Worm (Caenorhabditis elegans) whole organism, L2 larva: Measurements from ENCODE around the gene smf-1.

Experiments
- C34F6.9 ChIP-seq: fragments of 150-350 bp; optimal IDR thresholded peaks from 2 replicates; lab custom pipeline; 2014; ENCODE audit warnings: missing biosample characterization, missing genetic modification characterization
- F13H6.1 ChIP-seq: sonication (generic microtip); optimal IDR thresholded peaks from 2 replicates; lab custom pipeline; 2016; ENCODE audit warnings: missing genetic modification characterization, missing compliant biosample characterization
- R02D3.7 ChIP-seq: fragments of 150-350 bp; optimal IDR thresholded peaks from 2 replicates; lab custom pipeline; 2014; ENCODE audit warnings: missing biosample characterization, missing genetic modification characterization
- Y55F3AM.14 ChIP-seq: fragments of 200-800 bp; sonication (Bioruptor generic); optimal IDR thresholded peaks from 2 replicates; lab custom pipeline; 2018; ENCODE audit warnings: mild to moderate bottlenecking, missing genetic modification characterization, missing compliant biosample characterization
- ZK546.5 ChIP-seq: sonication (generic microtip); optimal IDR thresholded peaks from 2 replicates; lab custom pipeline; 2017; ENCODE audit warnings: missing biosample characterization, missing genetic modification characterization
- alr-1 ChIP-seq: fragments of 150-350 bp; optimal IDR thresholded peaks from 2 replicates; lab custom pipeline; 2014; ENCODE audit warnings: missing biosample characterization, missing genetic modification characterization
- aly-2 ChIP-seq: fragments of 150-350 bp; optimal IDR thresholded peaks from 2 replicates; lab custom pipeline; 2014; ENCODE audit warnings: missing biosample characterization, missing genetic modification characterization
- ama-1 ChIP-seq: fragments of 150-350 bp; optimal IDR thresholded peaks from 2 replicates; lab custom pipeline; 2018; ENCODE audit warnings: inconsistent platforms
- blmp-1 ChIP-seq: sonication (generic microtip); optimal IDR thresholded peaks from 2 replicates; lab custom pipeline; 2017; ENCODE audit warnings: missing genetic modification characterization, mild to moderate bottlenecking, missing compliant biosample characterization, antibody characterized with exemption, moderate library complexity; ENCODE audit not compliant: insufficient read depth
- ceh-16 ChIP-seq: fragments of 150-350 bp; optimal IDR thresholded peaks from 2 replicates; lab custom pipeline; 2014; ENCODE audit warnings: missing biosample characterization, missing genetic modification characterization
- ceh-82 ChIP-seq: fragments of 150-350 bp; optimal IDR thresholded peaks from 2 replicates; lab custom pipeline; 2014; ENCODE audit warnings: missing biosample characterization, missing genetic modification characterization
- crh-2 ChIP-seq: sonication (generic microtip); optimal IDR thresholded peaks from 2 replicates; lab custom pipeline; 2017; ENCODE audit warnings: missing biosample characterization, missing genetic modification characterization
- dmd-4 ChIP-seq: sonication (generic microtip); optimal IDR thresholded peaks from 2 replicates; lab custom pipeline; 2017; ENCODE audit warnings: missing biosample characterization, missing genetic modification characterization
- egl-27 ChIP-seq: sonication (generic microtip); optimal IDR thresholded peaks from 3 replicates; lab custom pipeline; 2017; ENCODE audit warnings: missing biosample characterization, missing genetic modification reagents, missing genetic modification characterization
- elt-1 ChIP-seq: fragments of 150-350 bp; optimal IDR thresholded peaks from 2 replicates; lab custom pipeline; 2014; ENCODE audit warnings: missing biosample characterization, missing genetic modification characterization
- elt-3 ChIP-seq: sonication (generic microtip); optimal IDR thresholded peaks from 2 replicates; lab custom pipeline; 2017; ENCODE audit warnings: missing biosample characterization, missing genetic modification characterization
- fos-1 ChIP-seq: fragments of 150-350 bp; optimal IDR thresholded peaks from 2 replicates; lab custom pipeline; 2014; ENCODE audit warnings: missing biosample characterization, missing genetic modification characterization
- gmeb-1 ChIP-seq: fragments of 150-350 bp; optimal IDR thresholded peaks from 2 replicates; lab custom pipeline; 2014; ENCODE audit warnings: missing biosample characterization, missing genetic modification characterization
- lin-11 ChIP-seq: fragments of 150-350 bp; sonication (generic microtip); optimal IDR thresholded peaks from 2 replicates; lab custom pipeline; 2014; ENCODE audit warnings: missing biosample characterization, missing genetic modification characterization, inconsistent platforms, mixed read lengths
- lin-13 ChIP-seq: fragments of 150-350 bp; optimal IDR thresholded peaks from 2 replicates; lab custom pipeline; 2014; ENCODE audit warnings: missing biosample characterization, missing genetic modification reagents, missing genetic modification characterization
- lin-39 ChIP-seq: fragments of 150-350 bp; optimal IDR thresholded peaks from 2 replicates; lab custom pipeline; 2014; ENCODE audit warnings: missing biosample characterization, missing genetic modification reagents, missing genetic modification characterization
- lsy-2 ChIP-seq, 2 experiments: fragments of 150-350 bp in 1 of 2; sonication (generic microtip) in 1 of 2; optimal IDR thresholded peaks; 2 replicates each; lab custom pipeline; 2014 to 2017; ENCODE audit warnings: missing biosample characterization in 2 of 2, missing genetic modification characterization in 2 of 2
- mab-5 ChIP-seq: fragments of 150-350 bp; optimal IDR thresholded peaks from 2 replicates; lab custom pipeline; 2014; ENCODE audit warnings: missing biosample characterization, missing genetic modification characterization
- mbf-1 ChIP-seq: sonication (generic microtip); optimal IDR thresholded peaks from 2 replicates; lab custom pipeline; 2017; ENCODE audit warnings: missing biosample characterization, missing genetic modification characterization
- mdl-1 ChIP-seq, 2 experiments: fragments of 150-350 bp in 1 of 2; sonication (generic microtip) in 1 of 2; optimal IDR thresholded peaks; 2 replicates each; lab custom pipeline; 2017; ENCODE audit warnings: missing biosample characterization in 2 of 2, missing genetic modification characterization in 2 of 2
- nhr-10 ChIP-seq: sonication (generic microtip); optimal IDR thresholded peaks from 2 replicates; lab custom pipeline; 2017; ENCODE audit warnings: missing biosample characterization, missing genetic modification characterization
- nhr-11 ChIP-seq: fragments of 150-350 bp; optimal IDR thresholded peaks from 2 replicates; lab custom pipeline; 2014; ENCODE audit warnings: missing biosample characterization, missing genetic modification characterization
- nhr-12 ChIP-seq: fragments of 150-350 bp; optimal IDR thresholded peaks from 2 replicates; lab custom pipeline; 2014; ENCODE audit warnings: missing biosample characterization, missing genetic modification characterization
- nhr-129 ChIP-seq: fragments of 150-350 bp; optimal IDR thresholded peaks from 2 replicates; lab custom pipeline; 2014; ENCODE audit warnings: missing biosample characterization, missing genetic modification characterization
- nhr-21 ChIP-seq: fragments of 150-350 bp; optimal IDR thresholded peaks from 2 replicates; lab custom pipeline; 2014; ENCODE audit warnings: missing biosample characterization, missing genetic modification characterization
- nhr-23 ChIP-seq: fragments of 150-350 bp; optimal IDR thresholded peaks from 2 replicates; lab custom pipeline; 2014; ENCODE audit warnings: missing biosample characterization, missing genetic modification reagents, missing genetic modification characterization
- nhr-237 ChIP-seq: fragments of 150-350 bp; optimal IDR thresholded peaks from 2 replicates; lab custom pipeline; 2014; ENCODE audit warnings: missing biosample characterization, missing genetic modification characterization
- nhr-25 ChIP-seq: fragments of 150-350 bp; sonication (generic microtip); optimal IDR thresholded peaks from 3 replicates; lab custom pipeline; 2014; ENCODE audit warnings: missing biosample characterization, missing genetic modification characterization
- nhr-6 ChIP-seq: fragments of 150-350 bp; optimal IDR thresholded peaks from 2 replicates; lab custom pipeline; 2014; ENCODE audit warnings: missing biosample characterization, missing genetic modification characterization
- nhr-77 ChIP-seq: fragments of 150-350 bp; optimal IDR thresholded peaks from 2 replicates; lab custom pipeline; 2014; ENCODE audit warnings: missing biosample characterization, missing genetic modification characterization
- peb-1 ChIP-seq: fragments of 150-350 bp; optimal IDR thresholded peaks from 2 replicates; lab custom pipeline; 2014; ENCODE audit warnings: missing biosample characterization, missing genetic modification characterization
- sem-4 ChIP-seq: fragments of 150-350 bp; optimal IDR thresholded peaks from 2 replicates; lab custom pipeline; 2014; ENCODE audit warnings: missing biosample characterization, missing genetic modification reagents, missing genetic modification characterization
- skn-1 ChIP-seq: sonication (generic microtip); optimal IDR thresholded peaks from 2 replicates; lab custom pipeline; 2017; ENCODE audit warnings: missing biosample characterization, missing genetic modification characterization
- sma-3 ChIP-seq: sonication (generic microtip); optimal IDR thresholded peaks from 2 replicates; lab custom pipeline; 2016; ENCODE audit warnings: missing genetic modification reagents, missing genetic modification characterization, missing compliant biosample characterization
- sma-9 ChIP-seq, 2 experiments: fragments of 150-350 bp in 1 of 2; sonication (generic microtip) in 1 of 2; optimal IDR thresholded peaks; 2 replicates each; lab custom pipeline; 2014 to 2016; ENCODE audit warnings: missing genetic modification characterization in 2 of 2, mild to moderate bottlenecking in 1 of 2, missing biosample characterization in 1 of 2, missing compliant biosample characterization in 1 of 2, missing genetic modification reagents in 1 of 2, moderate library complexity in 1 of 2
- snpc-4 ChIP-seq: fragments of 150-350 bp; optimal IDR thresholded peaks from 2 replicates; lab custom pipeline; 2014; ENCODE audit warnings: missing biosample characterization, missing genetic modification characterization
- unc-39 ChIP-seq: fragments of 150-350 bp; optimal IDR thresholded peaks from 2 replicates; lab custom pipeline; 2014; ENCODE audit warnings: missing biosample characterization, missing genetic modification characterization
- unc-55 ChIP-seq: fragments of 150-350 bp; sonication (generic microtip); optimal IDR thresholded peaks from 3 replicates; lab custom pipeline; 2014; ENCODE audit warnings: missing biosample characterization, missing genetic modification reagents, missing genetic modification characterization
- unc-62 ChIP-seq: fragments of 150-350 bp; optimal IDR thresholded peaks from 2 replicates; lab custom pipeline; 2014; ENCODE audit warnings: missing biosample characterization, missing genetic modification reagents, missing genetic modification characterization
- zag-1 ChIP-seq: fragments of 150-350 bp; optimal IDR thresholded peaks from 2 replicates; lab custom pipeline; 2014; ENCODE audit warnings: missing biosample characterization, missing genetic modification characterization
- ztf-1 ChIP-seq: fragments of 200-800 bp; sonication (Bioruptor generic); conservative IDR thresholded peaks from 2 replicates; pipeline ENCODE4 v1.3.6; 2022; ENCODE audit warnings: missing genetic modification characterization, missing compliant biosample characterization
- ztf-11 ChIP-seq: sonication (generic microtip); optimal IDR thresholded peaks from 2 replicates; lab custom pipeline; 2017; ENCODE audit warnings: missing biosample characterization, missing genetic modification characterization
- ztf-4 ChIP-seq: fragments of 150-350 bp; optimal IDR thresholded peaks from 2 replicates; lab custom pipeline; 2014; ENCODE audit warnings: missing biosample characterization, missing genetic modification characterization

The smf-1 gene

ce11 chrX:6747906-6748356, 25.1 kb upstream of the smf-1 start:
- TF ChIP-seq unc-39 (tag; lab: Kevin White, UChicago) (no peak), unc-62 (no peak), egl-27 (tag; lab: Kevin White, UChicago) (no peak), zag-1 (tag; lab: Kevin White, UChicago) (no peak), F13H6.1 (tag; lab: Kevin White, UChicago) (peak; percentile 55), ceh-16 (tag; lab: Kevin White, UChicago) (no peak), lin-11 (tag; lab: Kevin White, UChicago) (no peak), ceh-82 (no peak), C34F6.9 (tag; lab: Kevin White, UChicago) (no peak), elt-3 (tag; lab: Kevin White, UChicago) (no peak), crh-2 (tag; lab: Kevin White, UChicago) (peak; percentile 50), ztf-1 (GFP tag; lab: Robert Waterston, UW) (no peak), nhr-6 (tag; lab: Kevin White, UChicago) (no peak), skn-1 (tag; lab: Kevin White, UChicago) (no peak), R02D3.7 (tag; lab: Kevin White, UChicago) (no peak), nhr-77 (tag; lab: Kevin White, UChicago) (no peak), ztf-4 (tag; lab: Kevin White, UChicago) (no peak), sma-9 (GFP tag; optimal IDR thresholded peaks at IDR 0.05; lab: Kevin White, UChicago) (peak; percentile 71), sma-9 (tag; optimal IDR thresholded peaks at IDR 0.05; lab: Kevin White, UChicago) (no peak), aly-2 (tag; lab: Kevin White, UChicago) (no peak), blmp-1 (peak; percentile 0), ZK546.5 (tag; lab: Kevin White, UChicago) (no peak), unc-55 (GFP tag; lab: Kevin White, UChicago) (no peak), mbf-1 (tag; lab: Kevin White, UChicago) (no peak), sem-4 (tag; lab: Kevin White, UChicago) (no peak), nhr-21 (peak; percentile 23), ama-1 (no peak), mab-5 (tag; lab: Kevin White, UChicago) (no peak), elt-1 (tag; lab: Kevin White, UChicago) (no peak), gmeb-1 (peak; percentile 8), nhr-10 (tag; lab: Kevin White, UChicago) (no peak), nhr-12 (tag; lab: Kevin White, UChicago) (no peak), sma-3 (peak; percentile 87), dmd-4 (no peak), peb-1 (tag; lab: Kevin White, UChicago) (no peak), mdl-1 (tag; optimal IDR thresholded peaks at IDR 0.05; lab: Kevin White, UChicago) (peak; percentile 76 to 83), snpc-4 (tag; lab: Kevin White, UChicago) (no peak), nhr-25 (tag; lab: Kevin White, UChicago) (no peak), nhr-11 (tag; lab: Kevin White, UChicago) (no peak), ztf-11 (tag; lab: Kevin White, UChicago) (no peak), alr-1 (no peak), fos-1 (tag; lab: Kevin White, UChicago) (peak; percentile 79), lin-39 (no peak), lin-13 (GFP tag; lab: Kevin White, UChicago) (no peak), nhr-237 (tag; lab: Kevin White, UChicago) (no peak), nhr-129 (tag; lab: Kevin White, UChicago) (peak; percentile 78), lsy-2 (tag; optimal IDR thresholded peaks at IDR 0.05; lab: Kevin White, UChicago) (peak in 1 of 2 experiments; percentile 20), Y55F3AM.14 (GFP tag; lab: Kevin White, UChicago) (no peak), nhr-23 (tag; lab: Kevin White, UChicago) (no peak)
